Worm (Caenorhabditis elegans) whole organism, L1 larva: ENCODE measurements around the gene chil-26.

ENCODE experiments used
- C16A3.4 ChIP-seq: fragments of 150-350 bp; optimal IDR thresholded peaks from 2 replicates; lab custom pipeline; 2014; ENCODE audit warnings: missing biosample characterization, missing genetic modification characterization
- F16B12.6 ChIP-seq: fragments of 150-350 bp; optimal IDR thresholded peaks from 2 replicates; lab custom pipeline; 2014; ENCODE audit warnings: missing biosample characterization, missing genetic modification characterization
- aha-1 ChIP-seq: fragments of 150-350 bp; optimal IDR thresholded peaks from 2 replicates; lab custom pipeline; 2014; ENCODE audit warnings: missing biosample characterization, missing genetic modification characterization
- alr-1 ChIP-seq: fragments of 200-800 bp; sonication (Bioruptor generic); optimal IDR thresholded peaks from 2 replicates; lab custom pipeline; 2018; ENCODE audit warnings: borderline replicate concordance, mild to moderate bottlenecking, missing genetic modification characterization, missing compliant biosample characterization
- ceh-63 ChIP-seq: fragments of 200-800 bp; sonication (Bioruptor generic); optimal IDR thresholded peaks from 2 replicates; lab custom pipeline; 2018; ENCODE audit warnings: mild to moderate bottlenecking, missing genetic modification characterization, missing compliant biosample characterization
- ceh-82 ChIP-seq, 3 experiments: fragments of 150-350 bp in 1 of 3; sonication (generic microtip) in 2 of 3; optimal IDR thresholded peaks; 2 replicates each; lab custom pipeline; 2014 to 2017; ENCODE audit warnings: missing biosample characterization in 3 of 3, missing genetic modification characterization in 3 of 3
- dpl-1 ChIP-seq, 3 experiments: fragments of 150-350 bp in 2 of 3; sonication (generic microtip) in 1 of 3; optimal IDR thresholded peaks; 2 replicates each; lab custom pipeline; 2014 to 2017; ENCODE audit warnings: missing biosample characterization in 3 of 3, missing genetic modification characterization in 3 of 3, missing genetic modification reagents in 3 of 3
- efl-1 ChIP-seq, 4 experiments: fragments of 150-350 bp; optimal IDR thresholded peaks in 3 of 4; peaks in 1 of 4; 1 replicate in 1 of 4; 2 replicates in 3 of 4; lab custom pipeline; 2014; ENCODE audit warnings: missing biosample characterization in 2 of 4, missing genetic modification characterization in 2 of 4, missing genetic modification reagents in 2 of 4
- efl-3 ChIP-seq: fragments of 200-800 bp; sonication (Bioruptor generic); optimal IDR thresholded peaks from 2 replicates; lab custom pipeline; 2018; ENCODE audit warnings: mild to moderate bottlenecking, missing genetic modification characterization, missing compliant biosample characterization
- egl-27 ChIP-seq, 2 experiments: fragments of 150-350 bp in 1 of 2; sonication (generic microtip); optimal IDR thresholded peaks; 3 replicates each; lab custom pipeline; 2017 to 2018; ENCODE audit warnings: missing biosample characterization in 2 of 2, missing genetic modification characterization in 2 of 2, missing genetic modification reagents in 2 of 2
- ets-5 ChIP-seq: fragments of 200-800 bp; sonication (Bioruptor generic); IDR thresholded peaks from 2 replicates; pipeline ENCODE4 v1.3.6; 2022; ENCODE audit warnings: missing genetic modification characterization, missing compliant biosample characterization
- fkh-10 ChIP-seq: sonication (generic microtip); optimal IDR thresholded peaks from 2 replicates; lab custom pipeline; 2017; ENCODE audit warnings: missing biosample characterization, missing genetic modification reagents, missing genetic modification characterization
- fos-1 ChIP-seq: fragments of 150-350 bp; optimal IDR thresholded peaks from 2 replicates; lab custom pipeline; 2014; ENCODE audit warnings: missing biosample characterization, missing genetic modification characterization
- hlh-17 ChIP-seq: fragments of 200-800 bp; sonication (Bioruptor generic); optimal IDR thresholded peaks from 2 replicates; lab custom pipeline; 2018; ENCODE audit warnings: missing genetic modification characterization, mild to moderate bottlenecking, missing compliant biosample characterization, moderate library complexity, borderline replicate concordance
- isw-1 ChIP-seq: fragments of 200-800 bp; sonication (Bioruptor generic); IDR thresholded peaks from 2 replicates; pipeline ENCODE4 v1.3.6; 2022; ENCODE audit warnings: missing genetic modification characterization, missing compliant biosample characterization
- jun-1 ChIP-seq: fragments of 150-350 bp; optimal IDR thresholded peaks from 2 replicates; lab custom pipeline; 2014; ENCODE audit warnings: missing biosample characterization, missing genetic modification reagents, missing genetic modification characterization
- lin-13 ChIP-seq: fragments of 150-350 bp; optimal IDR thresholded peaks from 2 replicates; lab custom pipeline; 2014; ENCODE audit warnings: missing biosample characterization, missing genetic modification reagents, missing genetic modification characterization
- lin-14 ChIP-seq: fragments of 200-800 bp; sonication (Bioruptor generic); optimal IDR thresholded peaks from 2 replicates; lab custom pipeline; 2018; ENCODE audit warnings: mild to moderate bottlenecking, missing genetic modification characterization, moderate library complexity, missing compliant biosample characterization
- lin-15B ChIP-seq: fragments of 150-350 bp; sonication (generic microtip); optimal IDR thresholded peaks from 3 replicates; lab custom pipeline; 2014; ENCODE audit warnings: missing biosample characterization, missing genetic modification characterization
- lin-39 ChIP-seq: fragments of 150-350 bp; optimal IDR thresholded peaks from 2 replicates; lab custom pipeline; 2014; ENCODE audit warnings: missing biosample characterization, missing genetic modification reagents, missing genetic modification characterization
- lsy-2 ChIP-seq, 2 experiments: fragments of 150-350 bp; optimal IDR thresholded peaks; 2 replicates each; lab custom pipeline; 2014; ENCODE audit warnings: missing biosample characterization in 2 of 2, missing genetic modification characterization in 2 of 2
- mab-9 ChIP-seq: fragments of 200-800 bp; sonication (Bioruptor generic); IDR thresholded peaks from 2 replicates; pipeline ENCODE4 v1.3.6; 2022; ENCODE audit warnings: missing genetic modification reagents, missing genetic modification characterization, missing compliant biosample characterization
- mdl-1 ChIP-seq, 2 experiments: fragments of 150-350 bp; optimal IDR thresholded peaks; 2 replicates each; lab custom pipeline; 2014 to 2017; ENCODE audit warnings: missing biosample characterization in 2 of 2, missing genetic modification characterization in 2 of 2, inconsistent platforms in 1 of 2
- nhr-12 ChIP-seq: sonication (generic microtip); optimal IDR thresholded peaks from 2 replicates; lab custom pipeline; 2017; ENCODE audit warnings: missing biosample characterization, missing genetic modification characterization
- nhr-19 ChIP-seq: fragments of 200-800 bp; sonication (Bioruptor generic); conservative IDR thresholded peaks from 2 replicates; pipeline ENCODE4 v1.3.6; 2022; ENCODE audit warnings: missing genetic modification characterization, missing compliant biosample characterization
- nhr-20 ChIP-seq: sonication (generic microtip); optimal IDR thresholded peaks from 2 replicates; lab custom pipeline; 2016; ENCODE audit warnings: mild to moderate bottlenecking, missing genetic modification characterization, missing compliant biosample characterization
- nhr-237 ChIP-seq: fragments of 150-350 bp; optimal IDR thresholded peaks from 2 replicates; lab custom pipeline; 2014; ENCODE audit warnings: missing biosample characterization, missing genetic modification characterization
- nhr-71 ChIP-seq: sonication (generic microtip); optimal IDR thresholded peaks from 2 replicates; lab custom pipeline; 2016; ENCODE audit warnings: mild to moderate bottlenecking, missing genetic modification characterization, moderate library complexity, missing compliant biosample characterization
- nhr-76 ChIP-seq: sonication (generic microtip); optimal IDR thresholded peaks from 2 replicates; lab custom pipeline; 2017; ENCODE audit warnings: missing biosample characterization, missing genetic modification characterization
- nhr-77 ChIP-seq: fragments of 150-350 bp; optimal IDR thresholded peaks from 2 replicates; lab custom pipeline; 2014; ENCODE audit warnings: missing biosample characterization, missing genetic modification characterization
- nhr-84 ChIP-seq: sonication (generic microtip); optimal IDR thresholded peaks from 2 replicates; lab custom pipeline; 2017; ENCODE audit warnings: missing biosample characterization, missing genetic modification characterization
- nhr-85 ChIP-seq: sonication (generic microtip); peaks from one replicate; lab custom pipeline; 2016; ENCODE audit warnings: missing genetic modification characterization, inconsistent platforms, missing compliant biosample characterization
- nhr-90 ChIP-seq: sonication (generic microtip); optimal IDR thresholded peaks from 2 replicates; lab custom pipeline; 2016; ENCODE audit warnings: mild to moderate bottlenecking, missing genetic modification characterization, missing compliant biosample characterization; ENCODE audit not compliant: poor library complexity
- pag-3 ChIP-seq: sonication (generic microtip); optimal IDR thresholded peaks from 2 replicates; lab custom pipeline; 2017; ENCODE audit warnings: missing genetic modification characterization, mild to moderate bottlenecking, missing compliant biosample characterization, antibody characterized with exemption, borderline replicate concordance; ENCODE audit not compliant: insufficient read depth
- pax-3 ChIP-seq: fragments of 200-800 bp; sonication (Bioruptor generic); optimal IDR thresholded peaks from 2 replicates; lab custom pipeline; 2018; ENCODE audit warnings: mild to moderate bottlenecking, missing genetic modification characterization, moderate library complexity, missing compliant biosample characterization
- pqm-1 ChIP-seq: sonication (generic microtip); optimal IDR thresholded peaks from 3 replicates; lab custom pipeline; 2017; ENCODE audit warnings: missing biosample characterization, missing genetic modification characterization
- rnt-1 ChIP-seq: sonication (generic microtip); optimal IDR thresholded peaks from 2 replicates; lab custom pipeline; 2016; ENCODE audit warnings: mild to moderate bottlenecking, missing genetic modification characterization, moderate library complexity, missing compliant biosample characterization
- sox-4 ChIP-seq: sonication (generic microtip); optimal IDR thresholded peaks from 2 replicates; lab custom pipeline; 2016; ENCODE audit warnings: missing genetic modification characterization, missing compliant biosample characterization
- sptf-1 ChIP-seq: fragments of 150-350 bp; optimal IDR thresholded peaks from 2 replicates; lab custom pipeline; 2014; ENCODE audit warnings: missing biosample characterization, missing genetic modification characterization
- sup-37 ChIP-seq: fragments of 200-800 bp; sonication (Bioruptor generic); optimal IDR thresholded peaks from 2 replicates; lab custom pipeline; 2018; ENCODE audit warnings: mild to moderate bottlenecking, missing genetic modification characterization, missing compliant biosample characterization
- swsn-7 ChIP-seq: sonication (generic microtip); optimal IDR thresholded peaks from 2 replicates; lab custom pipeline; 2016; ENCODE audit warnings: missing genetic modification characterization, missing compliant biosample characterization
- tbx-2 ChIP-seq: sonication (generic microtip); optimal IDR thresholded peaks from 2 replicates; lab custom pipeline; 2016; ENCODE audit warnings: missing genetic modification characterization, missing compliant biosample characterization
- tlp-1 ChIP-seq: fragments of 150-350 bp; optimal IDR thresholded peaks from 2 replicates; lab custom pipeline; 2014; ENCODE audit warnings: missing biosample characterization, missing genetic modification characterization
- unc-130 ChIP-seq: fragments of 150-350 bp; optimal IDR thresholded peaks from 2 replicates; lab custom pipeline; 2017; ENCODE audit warnings: missing biosample characterization, missing genetic modification characterization, inconsistent platforms
- unc-30 ChIP-seq: sonication (generic microtip); optimal IDR thresholded peaks from 2 replicates; lab custom pipeline; 2017; ENCODE audit warnings: missing biosample characterization, missing genetic modification characterization
- unc-86 ChIP-seq: sonication (generic microtip); optimal IDR thresholded peaks from 2 replicates; lab custom pipeline; 2016; ENCODE audit warnings: missing genetic modification characterization, missing compliant biosample characterization
- unc-98 ChIP-seq: fragments of 200-800 bp; sonication (Bioruptor generic); IDR thresholded peaks from 2 replicates; pipeline ENCODE4 v1.3.6; 2022; ENCODE audit warnings: missing genetic modification characterization, missing compliant biosample characterization
- zag-1 ChIP-seq: fragments of 150-350 bp; optimal IDR thresholded peaks from 2 replicates; lab custom pipeline; 2014; ENCODE audit warnings: missing biosample characterization, missing genetic modification characterization

chil-26 gene

DNA sequence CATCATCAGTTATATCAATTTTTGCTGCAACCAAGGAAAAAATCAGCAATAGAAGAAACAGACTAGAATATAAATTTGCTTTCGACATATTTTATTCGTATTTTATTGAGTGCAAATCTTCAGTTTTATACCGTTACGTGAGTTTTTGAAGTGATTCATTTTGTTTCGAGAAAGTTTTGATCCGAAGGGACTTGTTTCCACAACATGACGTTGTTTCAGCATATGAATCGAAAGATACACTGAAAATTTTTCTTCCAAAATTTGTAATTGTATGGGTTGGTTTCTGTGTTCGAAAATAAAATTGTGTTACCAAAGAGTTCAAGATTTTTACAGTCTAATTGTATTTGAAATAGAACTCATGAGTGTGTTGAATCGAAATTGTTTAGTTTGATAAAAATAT, 5.2 kb downstream of the chil-26 start, which contains the start of gene T19H5.7:
TSS of gene T19H5.7 (minus strand) at position 101 of the 400 bp plus-strand sequence.
- TF ChIP-seq lin-15B (tag; lab: Kevin White, UChicago) (no peak), pag-3 (tag; lab: Kevin White, UChicago) (no peak), swsn-7 (tag; lab: Kevin White, UChicago) (no peak), zag-1 (tag; lab: Kevin White, UChicago) (no peak), hlh-17 (GFP tag; lab: Kevin White, UChicago) (no peak), C16A3.4 (tag; lab: Kevin White, UChicago) (no peak), ets-5 (GFP tag; lab: Robert Waterston, UW) (no peak), pqm-1 (tag; lab: Kevin White, UChicago) (no peak), lin-13 (no peak), nhr-12 (tag; lab: Kevin White, UChicago) (no peak), fos-1 (no peak), aha-1 (no peak)

ce11 chrII:9481427-9481826, 6.6 kb downstream of the chil-26 start:
- TF ChIP-seq sup-37 (GFP tag; lab: Kevin White, UChicago) (no peak), mab-9 (no peak), nhr-77 (tag; lab: Kevin White, UChicago) (peak; percentile 66), lin-14 (GFP tag; lab: Kevin White, UChicago) (peak; percentile 60), alr-1 (tag; lab: Kevin White, UChicago) (no peak), nhr-19 (GFP tag; lab: Robert Waterston, UW) (peak; percentile 28; the same call in 1 of the 2 replicates), unc-30 (tag; lab: Kevin White, UChicago) (no peak), tbx-2 (tag; lab: Kevin White, UChicago) (peak; percentile 75), egl-27 (tag; optimal IDR thresholded peaks at IDR 0.05; lab: Kevin White, UChicago) (peak in 1 of 2 experiments; percentile 30), aha-1 (no peak), unc-98 (GFP tag; lab: Robert Waterston, UW) (no peak), rnt-1 (no peak), F16B12.6 (tag; lab: Kevin White, UChicago) (no peak), unc-130 (tag; lab: Kevin White, UChicago) (no peak), sox-4 (tag; lab: Kevin White, UChicago) (no peak), mdl-1 (tag; optimal IDR thresholded peaks at IDR 0.05; lab: Kevin White, UChicago) (peak in 1 of 2 experiments; percentile 14), efl-1 (optimal IDR thresholded peaks at IDR 0.05; lab: Kevin White, UChicago) (peak in 1 of 2 experiments; percentile 18), efl-1 (GFP tag; optimal IDR thresholded peaks at IDR 0.05 in 1 of 2; lab: Kevin White, UChicago) (no peak), nhr-71 (tag; lab: Kevin White, UChicago) (peak; percentile 72), lsy-2 (tag; optimal IDR thresholded peaks at IDR 0.05; lab: Kevin White, UChicago) (peak in 1 of 2 experiments; percentile 40), nhr-20 (peak; percentile 42), dpl-1 (GFP tag; optimal IDR thresholded peaks at IDR 0.05; lab: Kevin White, UChicago) (peak in 1 of 3 experiments; percentile 2), fkh-10 (GFP tag; lab: Kevin White, UChicago) (no peak)

DNA sequence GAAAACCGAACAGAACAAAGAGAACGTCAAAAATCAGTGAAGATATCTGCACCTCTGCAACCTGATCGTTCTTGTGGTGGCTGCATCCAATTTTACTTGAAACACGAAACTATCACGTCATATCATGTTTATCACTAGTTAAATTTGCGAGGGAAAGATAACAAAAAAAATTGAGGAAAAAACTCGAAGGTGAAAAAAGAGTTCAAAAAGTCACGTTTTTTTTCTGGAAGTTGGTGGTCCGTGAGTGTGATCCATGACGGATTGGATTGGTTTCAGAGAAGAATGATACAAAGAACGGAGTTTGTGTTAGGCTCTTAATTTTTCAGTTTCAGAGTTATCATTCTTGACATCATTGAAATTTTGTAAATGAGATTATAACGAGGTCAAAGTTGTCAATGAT, 7.7 kb downstream of the chil-26 start:
- TF ChIP-seq efl-1 (optimal IDR thresholded peaks at IDR 0.05; lab: Kevin White, UChicago) (no peak), efl-1 (GFP tag; optimal IDR thresholded peaks at IDR 0.05 in 1 of 2; lab: Kevin White, UChicago) (no peak), jun-1 (tag; lab: Kevin White, UChicago) (no peak), ceh-82 (tag; optimal IDR thresholded peaks at IDR 0.05; lab: Kevin White, UChicago) (no peak), unc-86 (tag; lab: Kevin White, UChicago) (no peak), isw-1 (GFP tag; lab: Robert Waterston, UW) (no peak), tlp-1 (tag; lab: Kevin White, UChicago) (no peak), nhr-85 (no peak), unc-130 (tag; lab: Kevin White, UChicago) (no peak), efl-3 (GFP tag; lab: Kevin White, UChicago) (no peak), nhr-12 (tag; lab: Kevin White, UChicago) (no peak), ceh-63 (GFP tag; lab: Kevin White, UChicago) (no peak), nhr-90 (tag; lab: Kevin White, UChicago) (no peak), pax-3 (no peak), zag-1 (tag; lab: Kevin White, UChicago) (no peak), nhr-76 (tag; lab: Kevin White, UChicago) (no peak), sptf-1 (tag; lab: Kevin White, UChicago) (no peak), lin-39 (no peak), nhr-237 (tag; lab: Kevin White, UChicago) (no peak), nhr-84 (tag; lab: Kevin White, UChicago) (no peak)
- TF ChIP-seq, all 84 proteins: peak for 0
